Worm (Caenorhabditis elegans): Measurements from ENCODE around the gene srab-18.

Gene srab-18

ce11 chrV:9911165-9911564, 39.9 kb upstream of the srab-18 start:
- no peak for TF ChIP-seq snpc-4 (tag; optimal IDR thresholded peaks at IDR 0.05)
- TF ChIP-seq R02D3.7 (tag; optimal IDR thresholded peaks at IDR 0.05), result no peak
- TF ChIP-seq nhr-6 (tag; optimal IDR thresholded peaks at IDR 0.05), result no peak
- no peak for TF ChIP-seq unc-55 (GFP tag; optimal IDR thresholded peaks at IDR 0.05)
- no peak for TF ChIP-seq dmd-4 (tag; optimal IDR thresholded peaks at IDR 0.05)
- no peak for TF ChIP-seq egl-27 (tag; optimal IDR thresholded peaks at IDR 0.05)
- TF ChIP-seq crh-2 (tag; optimal IDR thresholded peaks at IDR 0.05), result no peak
- TF ChIP-seq ZK546.5 (tag; optimal IDR thresholded peaks at IDR 0.05), result no peak
- no peak for TF ChIP-seq skn-1 (tag; optimal IDR thresholded peaks at IDR 0.05)
- no peak for TF ChIP-seq F13H6.1 (tag; optimal IDR thresholded peaks at IDR 0.05)

ce11 chrV:9909624-9910023, 38.4 kb upstream of the srab-18 start:
- TF ChIP-seq ZK546.5 (tag; optimal IDR thresholded peaks at IDR 0.05), result no peak

ce11 chrV:9907205-9907604, 36.0 kb upstream of the srab-18 start:
- TF ChIP-seq nhr-6 (tag; optimal IDR thresholded peaks at IDR 0.05) (no peak), F13H6.1 (tag; optimal IDR thresholded peaks at IDR 0.05) (no peak), R02D3.7 (tag; optimal IDR thresholded peaks at IDR 0.05) (no peak), nhr-129 (tag; optimal IDR thresholded peaks at IDR 0.05) (no peak), ztf-4 (tag; optimal IDR thresholded peaks at IDR 0.05) (no peak), skn-1 (tag; optimal IDR thresholded peaks at IDR 0.05) (no peak), nhr-10 (tag; optimal IDR thresholded peaks at IDR 0.05) (no peak), unc-55 (GFP tag; optimal IDR thresholded peaks at IDR 0.05) (no peak), nhr-12 (tag; optimal IDR thresholded peaks at IDR 0.05) (no peak)

- no peak for TF ChIP-seq unc-39 (tag; optimal IDR thresholded peaks at IDR 0.05)
- TF ChIP-seq nhr-129 (tag; optimal IDR thresholded peaks at IDR 0.05), result no peak
These were observed 34.9 kb upstream of the srab-18 start, which contains the start of gene fipr-11 for ce11 chrV:9906115-9906514. Gene fipr-11, minus strand, starts transcription at chrV:9906215.

- no peak for TF ChIP-seq elt-3 (tag; optimal IDR thresholded peaks at IDR 0.05)
- TF ChIP-seq unc-55 (GFP tag; optimal IDR thresholded peaks at IDR 0.05), result no peak
- TF ChIP-seq gmeb-1 (tag; optimal IDR thresholded peaks at IDR 0.05), result no peak
- TF ChIP-seq nhr-12 (tag; optimal IDR thresholded peaks at IDR 0.05), result no peak
- no peak for TF ChIP-seq nhr-237 (tag; optimal IDR thresholded peaks at IDR 0.05)
- no peak for TF ChIP-seq Y55F3AM.14 (GFP tag; optimal IDR thresholded peaks at IDR 0.05)
- TF ChIP-seq lin-11 (tag; optimal IDR thresholded peaks at IDR 0.05), result no peak
- TF ChIP-seq ceh-16 (tag; optimal IDR thresholded peaks at IDR 0.05), result no peak
- no peak for TF ChIP-seq dmd-4 (tag; optimal IDR thresholded peaks at IDR 0.05)
- TF ChIP-seq aly-2 (tag; optimal IDR thresholded peaks at IDR 0.05), result no peak
- TF ChIP-seq ztf-4 (tag; optimal IDR thresholded peaks at IDR 0.05), result no peak
- TF ChIP-seq nhr-77 (tag; optimal IDR thresholded peaks at IDR 0.05), result no peak
- no peak for TF ChIP-seq nhr-129 (tag; optimal IDR thresholded peaks at IDR 0.05)
- TF ChIP-seq snpc-4 (tag; optimal IDR thresholded peaks at IDR 0.05), result no peak
- TF ChIP-seq zag-1 (tag; optimal IDR thresholded peaks at IDR 0.05), result no peak
- TF ChIP-seq mbf-1 (tag; optimal IDR thresholded peaks at IDR 0.05), result no peak
- no peak for TF ChIP-seq egl-27 (tag; optimal IDR thresholded peaks at IDR 0.05)
- TF ChIP-seq lin-39 (tag; optimal IDR thresholded peaks at IDR 0.05), result no peak
- no peak for TF ChIP-seq nhr-21 (tag; optimal IDR thresholded peaks at IDR 0.05)
- no peak for TF ChIP-seq mab-5 (tag; optimal IDR thresholded peaks at IDR 0.05)
These were observed 29.9 kb upstream of the srab-18 start for ce11 chrV:9901119-9901518.

- TF ChIP-seq skn-1 (tag; optimal IDR thresholded peaks at IDR 0.05) (no peak), blmp-1 (tag; optimal IDR thresholded peaks at IDR 0.05; ENCODE audit: insufficient read depth) (no peak), nhr-12 (tag; optimal IDR thresholded peaks at IDR 0.05) (no peak), unc-55 (GFP tag; optimal IDR thresholded peaks at IDR 0.05) (no peak), mab-5 (tag; optimal IDR thresholded peaks at IDR 0.05) (no peak), ztf-4 (tag; optimal IDR thresholded peaks at IDR 0.05) (no peak), lin-39 (tag; optimal IDR thresholded peaks at IDR 0.05) (no peak), elt-3 (tag; optimal IDR thresholded peaks at IDR 0.05) (no peak), nhr-21 (tag; optimal IDR thresholded peaks at IDR 0.05) (no peak), peb-1 (tag; optimal IDR thresholded peaks at IDR 0.05) (no peak), unc-62 (GFP tag; optimal IDR thresholded peaks at IDR 0.05) (no peak), lin-11 (tag; optimal IDR thresholded peaks at IDR 0.05) (no peak), nhr-6 (tag; optimal IDR thresholded peaks at IDR 0.05) (no peak), nhr-237 (tag; optimal IDR thresholded peaks at IDR 0.05) (no peak), sma-3 (GFP tag; optimal IDR thresholded peaks at IDR 0.05) (no peak), Y55F3AM.14 (GFP tag; optimal IDR thresholded peaks at IDR 0.05) (no peak), mdl-1 (tag; optimal IDR thresholded peaks at IDR 0.05) (no peak), nhr-11 (tag; optimal IDR thresholded peaks at IDR 0.05) (no peak), nhr-23 (tag; optimal IDR thresholded peaks at IDR 0.05) (no peak), F13H6.1 (tag; optimal IDR thresholded peaks at IDR 0.05) (no peak)
These were observed 28.0 kb upstream of the srab-18 start, which contains the start of gene egl-47 for ce11 chrV:9899278-9899677. Gene egl-47, plus strand, starts transcription at chrV:9899578.
